Worm (Caenorhabditis elegans): ENCODE results near the gene hsb-1.

DNA sequence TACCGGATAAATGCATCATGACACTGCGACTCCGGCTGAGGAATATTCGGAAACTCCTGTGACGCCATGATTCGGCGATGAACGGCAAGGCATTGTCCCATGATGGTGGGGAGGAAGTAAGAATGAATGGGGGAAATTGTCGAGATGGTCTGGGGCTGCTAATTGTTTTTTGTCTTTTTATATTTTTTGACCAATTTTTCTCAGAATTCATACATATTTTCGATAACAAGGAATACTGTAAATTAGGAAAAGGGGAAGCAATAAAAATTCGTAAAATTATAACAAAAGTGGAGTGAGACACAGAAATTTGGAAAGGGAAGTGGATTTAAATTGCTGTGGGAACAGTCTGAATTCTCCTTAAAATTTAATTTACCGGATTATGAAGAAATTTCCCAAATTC lies 41.6 kb downstream of the hsb-1 start, which contains the start of gene eak-4:
- no peak for TF ChIP-seq nhr-237 (tag; optimal IDR thresholded peaks at IDR 0.05)
- no peak for TF ChIP-seq aly-2 (tag; optimal IDR thresholded peaks at IDR 0.05)
- TF ChIP-seq ceh-82 (tag; optimal IDR thresholded peaks at IDR 0.05) = no peak
- TF ChIP-seq ama-1 (optimal IDR thresholded peaks at IDR 0.05) = no peak
- no peak for TF ChIP-seq blmp-1 (tag; optimal IDR thresholded peaks at IDR 0.05; ENCODE audit: insufficient read depth)
- no peak for TF ChIP-seq skn-1 (tag; optimal IDR thresholded peaks at IDR 0.05)
- TF ChIP-seq nhr-6 (tag; optimal IDR thresholded peaks at IDR 0.05) = no peak
- no peak for TF ChIP-seq snpc-4 (tag; optimal IDR thresholded peaks at IDR 0.05)
- TF ChIP-seq ztf-11 (tag; optimal IDR thresholded peaks at IDR 0.05) = no peak
- no peak for TF ChIP-seq nhr-25 (tag; optimal IDR thresholded peaks at IDR 0.05)
- TF ChIP-seq R02D3.7 (tag; optimal IDR thresholded peaks at IDR 0.05) = no peak
- TF ChIP-seq elt-1 (tag; optimal IDR thresholded peaks at IDR 0.05) = no peak
